Fruit fly (Drosophila melanogaster) whole organism, prepupa: ENCODE measurements around the gene CG9135.

Source experiments
- CG10631 ChIP-seq: fragments of 200-800 bp; sonication (Bioruptor generic); optimal IDR thresholded peaks from 2 replicates; lab custom pipeline; 2016; ENCODE audit warnings: missing biosample characterization, missing genetic modification characterization
- CG10669 ChIP-seq: fragments of 200-800 bp; sonication (Bioruptor generic); optimal IDR thresholded peaks from 3 replicates; lab custom pipeline; 2018; ENCODE audit warnings: missing biosample characterization, mild to moderate bottlenecking, missing genetic modification characterization, moderate library complexity
- CG11294 ChIP-seq: fragments of 200-800 bp; sonication (Bioruptor generic); IDR thresholded peaks from 2 replicates; pipeline ENCODE4 v1.3.6; 2022; ENCODE audit warnings: missing biosample characterization, missing genetic modification characterization
- CG11762 ChIP-seq: fragments of 200-800 bp; sonication (Bioruptor generic); optimal IDR thresholded peaks from 3 replicates; lab custom pipeline; 2016; ENCODE audit warnings: missing biosample characterization, missing genetic modification characterization; ENCODE audit not compliant: insufficient read depth
- CG11902 ChIP-seq: fragments of 200-800 bp; sonication (Bioruptor generic); optimal IDR thresholded peaks from 3 replicates; lab custom pipeline; 2016; ENCODE audit warnings: missing biosample characterization, missing genetic modification characterization
- CG15336 ChIP-seq: fragments of 200-800 bp; sonication (Bioruptor generic); IDR thresholded peaks from 2 replicates; pipeline ENCODE4 v1.3.6; 2022; ENCODE audit warnings: missing biosample characterization, missing genetic modification characterization
- CG1621 ChIP-seq: fragments of 200-800 bp; sonication (Bioruptor generic); optimal IDR thresholded peaks from 3 replicates; lab custom pipeline; 2018; ENCODE audit warnings: missing biosample characterization, mild to moderate bottlenecking, missing genetic modification characterization
- CG16779 ChIP-seq: fragments of 200-800 bp; sonication (Bioruptor generic); optimal IDR thresholded peaks from 3 replicates; lab custom pipeline; 2017; ENCODE audit warnings: missing biosample characterization, mild to moderate bottlenecking, missing genetic modification characterization
- CG3032 ChIP-seq: fragments of 200-800 bp; optimal IDR thresholded peaks from 2 replicates; lab custom pipeline; 2019; ENCODE audit warnings: missing biosample characterization, mild to moderate bottlenecking, missing genetic modification characterization, moderate library complexity
- CG31627 ChIP-seq: fragments of 200-800 bp; sonication (Bioruptor generic); optimal IDR thresholded peaks from 3 replicates; lab custom pipeline; 2016; ENCODE audit warnings: missing biosample characterization, missing genetic modification characterization
- CG32006 ChIP-seq: fragments of 200-800 bp; sonication (Bioruptor generic); optimal IDR thresholded peaks from 3 replicates; lab custom pipeline; 2017; ENCODE audit warnings: missing biosample characterization, mild to moderate bottlenecking, missing genetic modification characterization
- CG34406 ChIP-seq: fragments of 200-800 bp; sonication (Bioruptor generic); optimal IDR thresholded peaks from 3 replicates; lab custom pipeline; 2016; ENCODE audit warnings: missing biosample characterization, missing genetic modification characterization
- CG3919 ChIP-seq: fragments of 200-800 bp; sonication (Bioruptor generic); optimal IDR thresholded peaks from 3 replicates; lab custom pipeline; 2016; ENCODE audit warnings: missing biosample characterization, missing genetic modification characterization
- CG4318 ChIP-seq: fragments of 200-800 bp; sonication (Bioruptor generic); optimal IDR thresholded peaks from 3 replicates; lab custom pipeline; 2017; ENCODE audit warnings: missing biosample characterization, mild to moderate bottlenecking, missing genetic modification characterization
- CG6276 ChIP-seq: fragments of 200-800 bp; sonication (Bioruptor generic); optimal IDR thresholded peaks from 2 replicates; lab custom pipeline; 2017; ENCODE audit warnings: missing biosample characterization, mild to moderate bottlenecking, missing genetic modification characterization
- CG6792 ChIP-seq: fragments of 200-800 bp; sonication (Bioruptor generic); optimal IDR thresholded peaks from 3 replicates; lab custom pipeline; 2016; ENCODE audit warnings: missing biosample characterization, missing genetic modification characterization
- CG6808 ChIP-seq: fragments of 200-800 bp; sonication (Bioruptor generic); optimal IDR thresholded peaks from 3 replicates; lab custom pipeline; 2017; ENCODE audit warnings: missing biosample characterization, missing genetic modification characterization, mild to moderate bottlenecking, moderate library complexity, missing genetic modification reagents
- CG6854 ChIP-seq: fragments of 200-800 bp; sonication (Bioruptor generic); optimal IDR thresholded peaks from 2 replicates; lab custom pipeline; 2017; ENCODE audit warnings: missing biosample characterization, mild to moderate bottlenecking, missing genetic modification characterization
- CG7368 ChIP-seq: fragments of 200-800 bp; sonication (Bioruptor generic); optimal IDR thresholded peaks from 3 replicates; lab custom pipeline; 2016; ENCODE audit warnings: missing biosample characterization, missing genetic modification characterization
- CG8119 ChIP-seq: fragments of 200-800 bp; sonication (Bioruptor generic); IDR thresholded peaks from 3 replicates; pipeline ENCODE4 v1.3.6; 2022; ENCODE audit warnings: missing biosample characterization, missing genetic modification characterization
- CG8319 ChIP-seq: fragments of 200-800 bp; sonication (Bioruptor generic); optimal IDR thresholded peaks from 3 replicates; lab custom pipeline; 2016; ENCODE audit warnings: missing biosample characterization, missing genetic modification characterization
- CG8632 ChIP-seq: fragments of 200-800 bp; sonication (Bioruptor generic); optimal IDR thresholded peaks from 3 replicates; lab custom pipeline; 2016; ENCODE audit warnings: missing biosample characterization, missing genetic modification characterization
- CG9139 ChIP-seq: fragments of 200-800 bp; sonication (Bioruptor generic); optimal IDR thresholded peaks from 3 replicates; lab custom pipeline; 2017; ENCODE audit warnings: missing biosample characterization, mild to moderate bottlenecking, missing genetic modification characterization
- Eip75B ChIP-seq: fragments of 200-800 bp; sonication (Bioruptor generic); optimal IDR thresholded peaks from 3 replicates; lab custom pipeline; 2016; ENCODE audit warnings: missing biosample characterization, missing genetic modification characterization
- Eip78C ChIP-seq: fragments of 200-800 bp; sonication (Bioruptor generic); peaks from one replicate; lab custom pipeline; 2016; ENCODE audit warnings: missing biosample characterization, missing genetic modification characterization
- Ets21C ChIP-seq: fragments of 200-800 bp; sonication (Bioruptor generic); optimal IDR thresholded peaks from 3 replicates; lab custom pipeline; 2016; ENCODE audit warnings: missing biosample characterization, missing genetic modification characterization
- Gug ChIP-seq: fragments of 200-800 bp; sonication (Bioruptor generic); IDR thresholded peaks from 2 replicates; pipeline ENCODE4 v1.3.6; 2022; ENCODE audit warnings: missing biosample characterization, missing genetic modification characterization
- Hr38 ChIP-seq: sonication (Bioruptor generic); optimal IDR thresholded peaks from 2 replicates; lab custom pipeline; 2016; ENCODE audit warnings: missing biosample characterization, missing genetic modification characterization
- Hr39 ChIP-seq: fragments of 200-800 bp; sonication (Bioruptor generic); optimal IDR thresholded peaks from 2 replicates; lab custom pipeline; 2016; ENCODE audit warnings: missing biosample characterization, missing genetic modification characterization
- Hr4 ChIP-seq: fragments of 200-800 bp; sonication (Bioruptor generic); optimal IDR thresholded peaks from 3 replicates; lab custom pipeline; 2016; ENCODE audit warnings: missing biosample characterization, missing genetic modification characterization
- Lpt ChIP-seq: fragments of 200-800 bp; sonication (Bioruptor generic); optimal IDR thresholded peaks from 3 replicates; lab custom pipeline; 2016; ENCODE audit warnings: missing biosample characterization, missing genetic modification characterization
- Met ChIP-seq: fragments of 200-800 bp; sonication (Bioruptor generic); optimal IDR thresholded peaks from 3 replicates; lab custom pipeline; 2016; ENCODE audit warnings: missing biosample characterization, missing genetic modification characterization
- Smox ChIP-seq: fragments of 200-800 bp; sonication (Bioruptor generic); optimal IDR thresholded peaks from 3 replicates; lab custom pipeline; 2016; ENCODE audit warnings: missing biosample characterization, missing genetic modification characterization
- Sox102F ChIP-seq: fragments of 200-800 bp; sonication (Bioruptor generic); optimal IDR thresholded peaks from 2 replicates; lab custom pipeline; 2016; ENCODE audit warnings: missing biosample characterization, mild to moderate bottlenecking, missing genetic modification characterization
- Sox15 ChIP-seq: fragments of 200-800 bp; sonication (Bioruptor generic); optimal IDR thresholded peaks from 3 replicates; lab custom pipeline; 2016; ENCODE audit warnings: missing biosample characterization, missing genetic modification characterization
- achi ChIP-seq: fragments of 200-800 bp; sonication (Bioruptor generic); optimal IDR thresholded peaks from 3 replicates; lab custom pipeline; 2016; ENCODE audit warnings: missing biosample characterization, missing genetic modification characterization
- acj6 ChIP-seq: fragments of 200-800 bp; sonication (Bioruptor generic); optimal IDR thresholded peaks from 3 replicates; lab custom pipeline; 2016; ENCODE audit warnings: missing biosample characterization, missing genetic modification characterization
- dac ChIP-seq: fragments of 200-800 bp; sonication (Bioruptor generic); optimal IDR thresholded peaks from 2 replicates; lab custom pipeline; 2017; ENCODE audit warnings: missing biosample characterization, mild to moderate bottlenecking, missing genetic modification characterization
- dsx ChIP-seq: fragments of 200-800 bp; optimal IDR thresholded peaks from 3 replicates; lab custom pipeline; 2019; ENCODE audit warnings: missing biosample characterization, mild to moderate bottlenecking, missing genetic modification characterization, moderate library complexity; ENCODE audit not compliant: poor library complexity, severe bottlenecking
- eg ChIP-seq: fragments of 200-800 bp; sonication (Bioruptor generic); IDR thresholded peaks from 3 replicates; pipeline ENCODE4 v1.3.6; 2022; ENCODE audit warnings: missing biosample characterization, missing genetic modification characterization
- esn ChIP-seq: fragments of 200-800 bp; sonication (Bioruptor generic); optimal IDR thresholded peaks from 2 replicates; lab custom pipeline; 2016; ENCODE audit warnings: missing biosample characterization, mild to moderate bottlenecking, missing genetic modification characterization, moderate library complexity
- fd59A ChIP-seq: fragments of 200-800 bp; sonication (Bioruptor generic); optimal IDR thresholded peaks from 2 replicates; lab custom pipeline; 2017; ENCODE audit warnings: missing biosample characterization, mild to moderate bottlenecking, missing genetic modification characterization, missing genetic modification reagents
- fd85E ChIP-seq: fragments of 200-800 bp; sonication (Bioruptor generic); optimal IDR thresholded peaks from 3 replicates; lab custom pipeline; 2016; ENCODE audit warnings: missing biosample characterization, missing genetic modification characterization
- fkh ChIP-seq: fragments of 200-800 bp; sonication (Bioruptor generic); optimal IDR thresholded peaks from 3 replicates; lab custom pipeline; 2017; ENCODE audit warnings: missing biosample characterization, mild to moderate bottlenecking, missing genetic modification characterization, moderate library complexity
- lz ChIP-seq: fragments of 200-800 bp; sonication (Bioruptor generic); optimal IDR thresholded peaks from 3 replicates; lab custom pipeline; 2016; ENCODE audit warnings: missing biosample characterization, missing genetic modification characterization
- net ChIP-seq: fragments of 200-800 bp; sonication (Bioruptor generic); optimal IDR thresholded peaks from 3 replicates; lab custom pipeline; 2016; ENCODE audit warnings: missing biosample characterization, missing genetic modification characterization
- pdm3 ChIP-seq: fragments of 200-800 bp; sonication (Bioruptor generic); optimal IDR thresholded peaks from 3 replicates; lab custom pipeline; 2016; ENCODE audit warnings: missing biosample characterization, missing genetic modification characterization
- salr ChIP-seq, 2 experiments: fragments of 200-800 bp; sonication (Bioruptor generic); optimal IDR thresholded peaks; 3 replicates each; lab custom pipeline; 2016 to 2018; ENCODE audit warnings: missing biosample characterization in 2 of 2, missing genetic modification characterization in 2 of 2, mild to moderate bottlenecking in 1 of 2
- spab ChIP-seq: fragments of 200-800 bp; sonication (Bioruptor generic); optimal IDR thresholded peaks from 2 replicates; lab custom pipeline; 2017; ENCODE audit warnings: missing biosample characterization, mild to moderate bottlenecking, missing genetic modification characterization, missing genetic modification reagents
- ss ChIP-seq, 2 experiments: fragments of 200-800 bp; sonication (Bioruptor generic); optimal IDR thresholded peaks; 2 replicates in 1 of 2; 3 replicates in 1 of 2; lab custom pipeline; 2017 to 2018; ENCODE audit warnings: mild to moderate bottlenecking in 2 of 2, missing biosample characterization in 2 of 2, missing genetic modification characterization in 2 of 2, moderate library complexity in 1 of 2
- svp ChIP-seq: fragments of 200-800 bp; sonication (Bioruptor generic); peaks from one replicate; lab custom pipeline; 2016; ENCODE audit warnings: missing biosample characterization, missing genetic modification characterization
- topi ChIP-seq: fragments of 200-800 bp; sonication (Bioruptor generic); optimal IDR thresholded peaks from 3 replicates; lab custom pipeline; 2016; ENCODE audit warnings: missing biosample characterization, missing genetic modification characterization
- vri ChIP-seq: fragments of 200-800 bp; sonication (Bioruptor generic); optimal IDR thresholded peaks from 3 replicates; lab custom pipeline; 2016; ENCODE audit warnings: missing biosample characterization, mild to moderate bottlenecking, missing genetic modification characterization

CG9135 gene

dm6 chr2L:6031838-6032237 is 18.8 kb upstream of the CG9135 start:
- TF ChIP-seq Smox = no peak
- TF ChIP-seq CG6276 = no peak
- TF ChIP-seq fd85E = no peak
- peak; percentile 59; the same call in 2 of the 3 replicates for TF ChIP-seq eg (GFP tag; lab: Robert Waterston, UW)
- peak; percentile 20 for TF ChIP-seq CG1621 (tag; lab: Kevin White, UChicago)
- no peak for TF ChIP-seq Hr38 (GFP tag; lab: Kevin White, UChicago)
- TF ChIP-seq dsx (GFP tag; lab: Kevin White, UChicago) = no peak
- peak; percentile 49 for TF ChIP-seq CG15336 (GFP tag; lab: Robert Waterston, UW)
- no peak for TF ChIP-seq CG16779 (tag; lab: Kevin White, UChicago)
- TF ChIP-seq CG11902 (GFP tag; lab: Kevin White, UChicago) = peak; percentile 8
- no peak for TF ChIP-seq Met (GFP tag; lab: Kevin White, UChicago)
- no peak for TF ChIP-seq CG8319 (GFP tag; lab: Kevin White, UChicago)
- no peak for TF ChIP-seq Sox102F
- peak; percentile 36 for TF ChIP-seq pdm3
- TF ChIP-seq Sox15 (GFP tag; lab: Kevin White, UChicago) = no peak
- TF ChIP-seq Gug (GFP tag; lab: Robert Waterston, UW) = peak; percentile 13; the same call in 1 of the 2 replicates
- no peak for TF ChIP-seq Ets21C (GFP tag; lab: Kevin White, UChicago)
- peak; percentile 86 for TF ChIP-seq Eip78C (GFP tag; lab: Kevin White, UChicago)
- 0 out of 2 replicates have a peak, but pooled peaks have one; percentile 7 for TF ChIP-seq CG11294 (GFP tag; lab: Robert Waterston, UW)
- peak; percentile 40 for TF ChIP-seq lz (GFP tag; lab: Kevin White, UChicago)
- peak; percentile 49 for TF ChIP-seq CG32006
- TF ChIP-seq Lpt (GFP tag; lab: Kevin White, UChicago) = no peak
- peak; percentile 9 for TF ChIP-seq CG9139 (GFP tag; lab: Kevin White, UChicago)
- peak; percentile 12 for TF ChIP-seq acj6 (GFP tag; lab: Kevin White, UChicago)
- peak; percentile 44 for TF ChIP-seq CG31627
- peak; percentile 49 for TF ChIP-seq spab (GFP tag; lab: Kevin White, UChicago)
- TF ChIP-seq CG10669 (GFP tag; lab: Kevin White, UChicago) = no peak
- TF ChIP-seq topi (GFP tag; lab: Kevin White, UChicago) = peak; percentile 35
- peak; percentile 45 for TF ChIP-seq Hr39 (GFP tag; lab: Kevin White, UChicago)
- TF ChIP-seq ss (GFP tag; optimal IDR thresholded peaks at IDR 0.05; lab: Kevin White, UChicago) = no peak
- no peak for TF ChIP-seq salr (GFP tag; optimal IDR thresholded peaks at IDR 0.05; lab: Kevin White, UChicago)
- TF ChIP-seq achi (GFP tag; lab: Kevin White, UChicago) = peak; percentile 27
- peak; percentile 41 for TF ChIP-seq net (GFP tag; lab: Kevin White, UChicago)
- TF ChIP-seq CG4318 (GFP tag; lab: Kevin White, UChicago) = no peak
- TF ChIP-seq CG8119 (GFP tag; lab: Robert Waterston, UW) = peak; percentile 56
- TF ChIP-seq CG3919 (GFP tag; lab: Kevin White, UChicago) = no peak
- peak; percentile 91 for TF ChIP-seq svp (GFP tag; lab: Kevin White, UChicago)
- peak; percentile 61 for TF ChIP-seq CG3032 (tag; lab: Kevin White, UChicago)
- peak; percentile 48 for TF ChIP-seq Eip75B
- no peak for TF ChIP-seq vri (GFP tag; lab: Kevin White, UChicago)
- TF ChIP-seq dac (GFP tag; lab: Kevin White, UChicago) = no peak
- TF ChIP-seq CG6792 (GFP tag; lab: Kevin White, UChicago) = peak; percentile 23
- TF ChIP-seq fkh (GFP tag; lab: Kevin White, UChicago) = no peak
- no peak for TF ChIP-seq CG6854 (GFP tag; lab: Kevin White, UChicago)
- TF ChIP-seq CG11762 (GFP tag; lab: Kevin White, UChicago) = no peak
- TF ChIP-seq fd59A (GFP tag; lab: Kevin White, UChicago) = peak; percentile 10
- peak; percentile 50 for TF ChIP-seq CG6808 (GFP tag; lab: Kevin White, UChicago)
- no peak for TF ChIP-seq CG10631 (GFP tag; lab: Kevin White, UChicago)
- no peak for TF ChIP-seq Hr4 (GFP tag; lab: Kevin White, UChicago)
- peak; percentile 12 for TF ChIP-seq CG8632 (GFP tag; lab: Kevin White, UChicago)
- no peak for TF ChIP-seq CG7368 (GFP tag; lab: Kevin White, UChicago)
- TF ChIP-seq CG34406 (GFP tag; lab: Kevin White, UChicago) = peak; percentile 19
- TF ChIP-seq esn (GFP tag; lab: Kevin White, UChicago) = peak; percentile 45
